Worm (Caenorhabditis elegans): ENCODE measurements around the gene C27D9.2.

C27D9.2 gene

DNA sequence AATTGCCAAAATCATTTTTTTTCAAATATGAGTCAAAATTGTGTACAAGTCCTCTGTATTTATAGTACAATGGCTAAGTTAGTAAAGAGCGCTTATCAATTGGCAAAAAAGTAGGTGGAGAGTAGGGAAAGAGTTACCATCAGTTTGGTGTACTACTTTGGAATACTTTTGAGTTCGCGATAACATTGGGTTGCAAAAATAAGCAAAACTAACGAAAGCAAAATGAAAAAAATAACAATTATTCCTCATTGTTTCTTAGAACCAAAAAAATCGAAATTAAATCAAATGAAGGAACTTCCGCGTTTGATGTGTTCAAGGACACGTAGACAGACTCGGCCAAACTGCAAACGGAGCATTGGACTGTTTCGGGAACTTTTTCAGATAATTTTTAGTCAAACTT lies at the start of gene C27D9.2:
Gene C27D9.2, minus strand, starts transcription at position 101 of the 400 bp plus-strand sequence.
- TF ChIP-seq unc-62 (GFP tag; optimal IDR thresholded peaks at IDR 0.05): no peak

DNA sequence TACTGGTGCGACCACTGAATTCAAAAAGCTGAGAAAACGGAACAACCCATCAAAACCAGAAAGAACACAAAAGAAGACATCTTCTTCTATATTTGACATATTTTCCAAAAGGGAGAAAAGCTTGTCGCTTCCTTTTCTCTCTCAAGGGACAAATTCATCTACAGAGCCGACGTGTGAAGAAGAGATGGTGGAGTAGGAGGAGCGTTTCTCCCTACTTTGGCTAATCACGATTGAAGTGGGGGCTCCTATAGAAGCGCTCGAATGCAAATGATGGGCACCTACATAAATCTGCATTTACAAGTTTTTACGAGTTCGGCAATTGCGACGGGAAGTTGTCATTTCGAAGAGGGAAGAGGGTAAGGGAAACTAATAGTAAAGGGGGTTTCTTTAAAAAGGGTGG lies 49.6 kb upstream of the C27D9.2 start:
- no peak for TF ChIP-seq unc-62 (GFP tag; optimal IDR thresholded peaks at IDR 0.05)

DNA sequence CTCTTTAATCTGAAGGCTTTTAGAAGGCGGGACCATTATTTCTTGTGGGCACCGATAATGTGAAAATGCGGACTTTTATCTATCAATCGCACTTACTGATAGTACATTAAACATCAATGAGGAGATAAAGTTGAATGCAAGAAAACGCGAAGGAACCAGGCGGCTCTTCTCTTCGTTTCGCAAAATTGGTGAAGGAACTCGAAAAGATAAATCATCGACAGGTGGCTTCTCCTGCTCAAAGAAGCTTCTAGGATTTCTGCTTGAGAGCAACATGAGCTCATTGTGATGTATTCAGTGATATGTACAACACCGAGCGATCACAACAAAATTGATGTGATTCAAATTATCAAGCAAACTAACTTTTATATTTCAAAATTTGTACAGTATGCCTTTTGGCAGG lies 49.1 kb upstream of the C27D9.2 start:
- TF ChIP-seq unc-62 (GFP tag; optimal IDR thresholded peaks at IDR 0.05): no peak

- no peak for TF ChIP-seq unc-62 (GFP tag; optimal IDR thresholded peaks at IDR 0.05)
These were observed 46.3 kb upstream of the C27D9.2 start for ce11 chrII:4802917-4803316.

DNA sequence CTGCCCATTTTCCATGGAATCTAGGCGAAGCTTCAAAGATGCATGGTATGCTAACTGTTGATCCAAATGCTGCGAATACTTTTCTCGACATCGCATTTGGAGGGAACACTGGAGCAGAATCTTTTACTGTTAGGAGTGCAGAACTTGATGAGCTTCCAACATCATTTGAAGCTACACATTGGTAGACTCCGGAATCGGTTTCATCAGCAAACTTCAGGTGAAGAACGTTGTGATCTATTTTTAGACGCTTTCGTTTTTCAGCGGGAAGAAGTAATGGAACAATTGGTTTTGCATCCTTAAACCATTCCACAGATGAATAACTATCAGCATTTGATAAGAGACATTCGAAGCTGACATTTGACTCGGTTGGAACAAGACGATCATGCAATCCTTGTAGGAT lies 43.9 kb upstream of the C27D9.2 start:
- no peak for TF ChIP-seq unc-62 (GFP tag; optimal IDR thresholded peaks at IDR 0.05)

- no peak for TF ChIP-seq unc-62 (GFP tag; optimal IDR thresholded peaks at IDR 0.05)
These were observed 40.4 kb upstream of the C27D9.2 start, which contains the start of gene C33F10.14 for ce11 chrII:4797071-4797470. TSS of gene C33F10.14 (plus strand) at chrII:4797371.

DNA sequence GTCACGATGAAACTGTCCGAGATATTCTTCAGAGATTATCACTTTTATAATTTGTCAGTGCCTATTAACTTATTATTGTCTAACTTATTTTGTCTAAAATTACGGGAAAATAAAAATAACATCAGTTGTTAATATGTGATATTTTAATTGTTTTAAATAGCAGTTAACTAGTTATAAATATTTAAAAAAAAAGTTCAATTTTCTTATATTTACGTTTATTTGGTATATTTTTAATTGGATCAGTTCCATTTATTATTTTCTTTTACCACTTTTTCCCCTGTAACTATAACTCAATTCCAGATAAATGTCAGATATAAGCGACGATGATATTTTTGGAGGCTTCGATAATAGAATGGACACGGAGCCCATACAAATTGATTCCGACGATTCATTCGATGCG lies 38.8 kb upstream of the C27D9.2 start, which contains the start of gene C33F10.4:
Gene C33F10.4, plus strand, starts transcription at position 301 of the 400 bp plus-strand sequence.
- no peak for TF ChIP-seq unc-62 (GFP tag; optimal IDR thresholded peaks at IDR 0.05)

DNA sequence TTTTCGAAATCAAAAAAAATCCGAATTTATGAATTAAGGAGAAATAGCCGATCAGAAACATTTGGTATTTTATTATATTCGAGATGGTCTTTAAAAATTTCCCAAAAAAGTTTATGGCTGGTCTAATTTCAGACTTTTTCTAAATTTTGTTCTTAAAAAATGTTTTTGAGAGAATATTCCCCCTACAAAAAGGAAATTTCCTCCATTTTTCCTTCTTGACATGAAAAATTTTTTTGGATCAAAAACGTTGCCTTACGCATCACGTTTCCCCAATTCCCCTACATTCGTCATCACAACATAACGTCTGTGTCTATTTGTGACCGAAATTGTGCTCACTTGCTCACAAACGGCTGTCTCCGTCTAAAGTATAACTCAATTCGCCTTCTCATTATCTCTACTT lies 36.7 kb upstream of the C27D9.2 start:
- no peak for TF ChIP-seq unc-62 (GFP tag; optimal IDR thresholded peaks at IDR 0.05)

DNA sequence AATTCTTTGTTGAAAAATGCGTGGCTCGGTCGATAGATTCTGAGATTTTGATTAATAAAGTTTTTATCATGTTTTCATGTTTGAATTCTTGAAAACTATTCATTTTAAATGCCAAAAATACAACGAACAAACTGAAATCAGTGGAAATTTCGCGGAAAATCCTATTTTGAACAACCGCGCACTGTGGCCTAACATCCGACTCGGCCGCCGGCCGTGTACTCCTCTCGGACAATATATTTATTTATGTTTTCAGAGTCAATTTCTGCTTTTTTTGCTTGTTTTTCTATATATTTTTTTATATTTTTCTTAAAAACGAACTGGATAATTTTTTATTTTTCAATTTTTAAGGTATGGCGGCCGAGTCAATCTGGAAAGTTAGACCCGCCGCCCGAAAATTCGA lies 34.6 kb upstream of the C27D9.2 start, which contains the start of gene F26G1.1:
Gene F26G1.1, plus strand, starts transcription at position 347 of the 400 bp plus-strand sequence.
- TF ChIP-seq unc-62 (GFP tag; optimal IDR thresholded peaks at IDR 0.05): no peak

DNA sequence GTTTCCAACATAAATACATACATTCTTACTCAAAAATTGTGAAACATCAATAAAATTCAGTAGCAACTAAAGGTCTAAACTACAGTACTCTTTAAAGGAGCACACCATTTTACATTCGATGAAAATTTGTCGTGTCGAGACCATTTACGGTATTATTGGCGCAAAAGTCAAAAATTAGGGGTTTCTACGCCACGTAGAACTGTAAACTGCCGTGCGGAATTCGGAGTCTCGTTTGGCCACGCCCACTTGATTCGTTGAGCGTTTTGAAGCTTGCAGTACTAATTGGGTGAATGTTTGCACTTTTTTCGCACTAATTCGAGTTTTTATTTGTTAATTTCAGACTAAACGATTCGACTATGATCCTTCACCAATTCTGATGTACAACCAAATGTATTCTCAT lies 34.0 kb upstream of the C27D9.2 start:
- TF ChIP-seq unc-62 (GFP tag; optimal IDR thresholded peaks at IDR 0.05): no peak

DNA sequence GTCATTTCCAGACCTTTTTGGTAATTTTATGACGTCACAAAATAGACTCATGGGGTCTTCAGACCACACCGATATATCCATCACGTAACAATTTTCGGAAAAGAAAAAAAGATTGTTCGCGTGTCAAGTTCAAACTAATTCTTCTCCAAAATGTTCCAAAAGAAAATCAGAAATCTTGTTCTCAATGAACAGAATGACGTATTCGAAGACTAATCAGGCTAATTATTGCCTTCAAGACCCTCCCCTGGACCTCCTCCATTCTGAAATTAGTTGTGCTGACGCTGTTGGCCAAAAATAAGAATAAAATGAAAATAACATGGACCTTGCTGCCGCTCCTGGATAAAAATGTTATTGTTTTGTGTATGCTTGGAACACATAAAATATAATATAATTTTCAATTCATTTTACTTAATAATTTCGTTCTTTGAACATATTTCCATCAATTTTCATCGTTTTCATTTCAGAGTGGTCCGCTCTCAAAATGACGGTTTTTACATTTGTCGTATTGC lies 33.2 kb upstream of the C27D9.2 start, which contains the start of gene F26G1.15:
Gene F26G1.15, plus strand, starts transcription at position 459 of the 509 bp plus-strand sequence.
- TF ChIP-seq unc-62 (GFP tag; optimal IDR thresholded peaks at IDR 0.05): no peak

DNA sequence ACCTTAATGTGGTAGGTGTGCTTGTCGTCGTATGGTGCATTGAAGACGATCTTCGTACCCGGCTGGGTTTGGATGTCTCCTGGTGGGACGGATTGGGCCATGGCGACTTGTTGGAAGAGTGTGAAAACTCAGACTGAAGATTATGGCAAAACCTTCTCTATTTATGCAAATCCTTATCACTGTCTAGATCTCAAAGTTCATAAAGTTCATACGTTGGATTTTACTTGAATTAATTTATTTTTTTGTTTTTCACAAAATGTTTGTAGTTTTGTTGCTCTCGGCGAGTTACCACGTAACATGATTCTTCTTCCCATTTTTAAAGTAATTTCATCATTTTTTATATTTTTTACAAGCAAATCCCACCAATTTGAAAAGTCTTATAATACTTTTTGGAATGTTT lies 29.5 kb upstream of the C27D9.2 start, which contains the start of gene msp-3:
Gene msp-3, minus strand, starts transcription at position 101 of the 400 bp plus-strand sequence.
- TF ChIP-seq unc-62 (GFP tag; optimal IDR thresholded peaks at IDR 0.05): no peak

DNA sequence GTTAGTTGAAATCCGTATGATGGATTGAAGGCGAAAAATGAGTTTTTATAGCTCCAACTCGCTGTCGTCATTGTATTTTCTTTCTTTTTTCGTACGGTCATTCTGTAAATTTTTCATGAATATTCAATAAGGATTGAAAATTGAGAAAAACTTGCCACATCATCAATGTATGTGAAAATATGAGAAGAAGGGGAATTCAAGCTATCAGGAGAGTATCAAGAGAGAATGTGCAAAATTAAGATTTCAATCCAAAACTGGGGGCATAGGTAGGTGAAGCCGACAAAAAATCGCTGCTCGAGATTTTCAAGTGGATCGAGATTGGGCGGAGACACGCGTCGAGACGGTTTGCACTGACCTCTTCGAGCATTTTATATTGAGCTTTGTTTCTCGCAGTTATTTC lies 27.8 kb upstream of the C27D9.2 start, which contains the start of gene nep-12:
Gene nep-12, minus strand, starts transcription at position 101 of the 400 bp plus-strand sequence.
- TF ChIP-seq unc-62 (GFP tag; optimal IDR thresholded peaks at IDR 0.05): no peak

DNA sequence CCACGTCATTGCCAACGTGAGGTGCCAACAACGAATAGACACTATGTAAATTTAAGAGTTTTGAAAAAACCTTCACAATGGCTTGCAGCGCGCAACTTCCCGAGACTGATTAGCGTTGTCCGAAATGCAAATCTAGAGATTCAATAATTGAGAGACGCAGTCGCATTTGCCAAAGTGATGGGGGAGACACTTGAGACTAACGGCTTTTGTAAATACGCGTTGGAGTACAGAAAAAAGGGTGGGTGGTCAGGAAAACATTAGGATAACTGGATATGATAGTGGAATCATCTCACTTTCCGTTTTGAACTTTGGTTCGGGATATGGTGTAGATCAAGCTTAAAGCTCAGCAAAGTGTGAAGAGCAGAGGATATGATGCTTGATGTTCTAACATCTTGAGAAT lies 23.1 kb upstream of the C27D9.2 start:
- TF ChIP-seq unc-62 (GFP tag; optimal IDR thresholded peaks at IDR 0.05): no peak

ce11 chrII:4776933-4777332 lies 20.3 kb upstream of the C27D9.2 start, which contains the start of gene F26G1.11:
TSS of gene F26G1.11 (plus strand) at chrII:4777137.
- no peak for TF ChIP-seq unc-62 (GFP tag; optimal IDR thresholded peaks at IDR 0.05)

DNA sequence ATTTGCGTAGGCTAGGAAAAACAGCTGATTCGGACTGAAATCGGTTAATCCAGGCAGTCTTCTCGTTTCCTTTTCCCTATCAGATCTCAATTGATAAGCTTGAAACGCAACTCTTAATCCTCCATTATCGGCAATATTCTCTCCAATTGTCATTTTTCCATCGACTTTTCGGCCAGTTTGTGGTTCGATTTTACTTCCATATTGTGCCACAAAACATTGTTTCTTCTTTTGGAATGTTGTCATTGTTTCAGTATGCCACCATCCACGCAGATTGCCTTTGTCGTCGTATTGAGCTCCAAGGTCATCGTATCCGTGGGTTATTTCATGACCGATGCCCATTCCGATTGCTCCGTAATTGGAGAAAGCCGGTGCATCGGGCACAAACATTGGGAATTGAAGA lies 19.2 kb upstream of the C27D9.2 start:
- TF ChIP-seq unc-62 (GFP tag; optimal IDR thresholded peaks at IDR 0.05): no peak

ce11 chrII:4773891-4774432 lies 17.3 kb upstream of the C27D9.2 start, which contains the start of the genes F26G1.9 and F26G1.10:
TSS of gene F26G1.9 (minus strand) at chrII:4773991.
TSS of gene F26G1.10 (plus strand) at chrII:4774382.
- TF ChIP-seq unc-62 (GFP tag; optimal IDR thresholded peaks at IDR 0.05): no peak
